Worm (Caenorhabditis elegans) whole organism, L4 larva: ENCODE data around the gene srh-284.
A peak's percentile ranks its signal among the peaks of the same experiment; 100 is the strongest.

Experiments
- D1046.2 ChIP-seq: fragments of 200-800 bp; sonication (Bioruptor generic); IDR thresholded peaks from 2 replicates; pipeline ENCODE4 v1.3.6; 2022; ENCODE audit warnings: missing genetic modification characterization, missing compliant biosample characterization
- R02D3.7 ChIP-seq: fragments of 150-350 bp; sonication (generic microtip); optimal IDR thresholded peaks from 3 replicates; lab custom pipeline; 2014; ENCODE audit warnings: missing biosample characterization, missing genetic modification characterization
- Y5F2A.4 ChIP-seq: fragments of 200-800 bp; sonication (Bioruptor generic); optimal IDR thresholded peaks from 2 replicates; lab custom pipeline; 2018; ENCODE audit warnings: mild to moderate bottlenecking, missing genetic modification characterization, missing compliant biosample characterization
- aha-1 ChIP-seq: fragments of 150-350 bp; peaks from one replicate; lab custom pipeline; 2014; ENCODE audit warnings: missing biosample characterization, missing genetic modification characterization
- arid-1 ChIP-seq: fragments of 200-800 bp; sonication (Bioruptor generic); conservative IDR thresholded peaks from 2 replicates; pipeline ENCODE4 v1.3.6; 2022; ENCODE audit warnings: missing genetic modification reagents, missing genetic modification characterization, missing compliant biosample characterization
- ceh-20 ChIP-seq: fragments of 200-800 bp; sonication (Bioruptor generic); IDR thresholded peaks from 2 replicates; pipeline ENCODE4 v1.3.6; 2022; ENCODE audit warnings: missing genetic modification reagents, missing genetic modification characterization, missing compliant biosample characterization
- ceh-32 ChIP-seq: sonication (generic microtip); optimal IDR thresholded peaks from 2 replicates; lab custom pipeline; 2016; ENCODE audit warnings: mild to moderate bottlenecking, missing genetic modification characterization, missing compliant biosample characterization; ENCODE audit not compliant: poor library complexity
- ceh-82 ChIP-seq: sonication (generic microtip); optimal IDR thresholded peaks from 2 replicates; lab custom pipeline; 2017; ENCODE audit warnings: missing biosample characterization, missing genetic modification characterization
- daf-16 ChIP-seq, 3 experiments: sonication (generic microtip); optimal IDR thresholded peaks; 2 replicates each; lab custom pipeline; 2016 to 2017; ENCODE audit warnings: missing genetic modification characterization in 3 of 3, missing genetic modification reagents in 3 of 3, mild to moderate bottlenecking in 2 of 3, missing compliant biosample characterization in 2 of 3, missing biosample characterization in 1 of 3, moderate library complexity in 1 of 3
- dmd-6 ChIP-seq: fragments of 200-800 bp; sonication (Bioruptor generic); IDR thresholded peaks from 2 replicates; pipeline ENCODE4 v1.3.6; 2022; ENCODE audit warnings: missing genetic modification reagents, missing genetic modification characterization, missing compliant biosample characterization
- dmd-8 ChIP-seq: fragments of 200-800 bp; sonication (Bioruptor generic); IDR thresholded peaks from 2 replicates; pipeline ENCODE4 v1.3.6; 2022; ENCODE audit warnings: missing genetic modification characterization, missing compliant biosample characterization
- dmd-9 ChIP-seq: fragments of 200-800 bp; sonication (Bioruptor generic); IDR thresholded peaks from 2 replicates; pipeline ENCODE4 v1.3.6; 2022; ENCODE audit warnings: missing genetic modification reagents, missing genetic modification characterization, missing compliant biosample characterization
- dpl-1 ChIP-seq: fragments of 150-350 bp; optimal IDR thresholded peaks from 2 replicates; lab custom pipeline; 2014; ENCODE audit warnings: missing biosample characterization, missing genetic modification reagents, missing genetic modification characterization
- dve-1 ChIP-seq: sonication (generic microtip); optimal IDR thresholded peaks from 2 replicates; lab custom pipeline; 2017; ENCODE audit warnings: antibody characterized with exemption, mild to moderate bottlenecking, missing genetic modification characterization, missing compliant biosample characterization; ENCODE audit not compliant: insufficient read depth
- egl-27 ChIP-seq: sonication (generic microtip); optimal IDR thresholded peaks from 3 replicates; lab custom pipeline; 2017; ENCODE audit warnings: missing biosample characterization, missing genetic modification reagents, missing genetic modification characterization
- fkh-10 ChIP-seq: fragments of 150-350 bp; optimal IDR thresholded peaks from 2 replicates; lab custom pipeline; 2014; ENCODE audit warnings: missing biosample characterization, missing genetic modification reagents, missing genetic modification characterization
- fos-1 ChIP-seq: fragments of 150-350 bp; optimal IDR thresholded peaks from 2 replicates; lab custom pipeline; 2014; ENCODE audit warnings: missing biosample characterization, missing genetic modification characterization
- gei-8 ChIP-seq: fragments of 200-800 bp; sonication (Bioruptor generic); optimal IDR thresholded peaks from 2 replicates; lab custom pipeline; 2018; ENCODE audit warnings: mild to moderate bottlenecking, missing genetic modification characterization, missing compliant biosample characterization
- hlh-30 ChIP-seq: sonication (generic microtip); optimal IDR thresholded peaks from 2 replicates; lab custom pipeline; 2017; ENCODE audit warnings: antibody characterized with exemption, mild to moderate bottlenecking, missing genetic modification characterization, missing compliant biosample characterization; ENCODE audit not compliant: insufficient read depth
- jun-1 ChIP-seq: fragments of 150-350 bp; optimal IDR thresholded peaks from 2 replicates; lab custom pipeline; 2014; ENCODE audit warnings: missing biosample characterization, missing genetic modification reagents, missing genetic modification characterization
- lim-7 ChIP-seq: fragments of 200-800 bp; sonication (Bioruptor generic); IDR thresholded peaks from 2 replicates; pipeline ENCODE4 v1.3.6; 2022; ENCODE audit warnings: missing genetic modification characterization, missing compliant biosample characterization
- mdl-1 ChIP-seq, 2 experiments: fragments of 150-350 bp in 1 of 2; sonication (generic microtip) in 1 of 2; optimal IDR thresholded peaks; 2 replicates each; lab custom pipeline; 2014 to 2017; ENCODE audit warnings: missing biosample characterization in 2 of 2, missing genetic modification characterization in 2 of 2
- mdt-29 ChIP-seq: fragments of 200-800 bp; sonication (Bioruptor generic); IDR thresholded peaks from 2 replicates; pipeline ENCODE4 v1.3.6; 2022; ENCODE audit warnings: missing genetic modification reagents, missing genetic modification characterization, missing compliant biosample characterization
- mep-1 ChIP-seq: fragments of 150-350 bp; sonication (generic microtip); optimal IDR thresholded peaks from 3 replicates; lab custom pipeline; 2014; ENCODE audit warnings: missing biosample characterization, missing genetic modification characterization
- mes-2 ChIP-seq: sonication (generic microtip); optimal IDR thresholded peaks from 2 replicates; lab custom pipeline; 2016; ENCODE audit warnings: missing genotype, mild to moderate bottlenecking, missing genetic modification characterization, missing compliant biosample characterization; ENCODE audit not compliant: poor library complexity, severe bottlenecking
- nhr-10 ChIP-seq: fragments of 150-350 bp; optimal IDR thresholded peaks from 2 replicates; lab custom pipeline; 2014; ENCODE audit warnings: missing biosample characterization, missing genetic modification characterization
- nhr-111 ChIP-seq: fragments of 200-800 bp; sonication (Bioruptor generic); optimal IDR thresholded peaks from 2 replicates; lab custom pipeline; 2018; ENCODE audit warnings: mild to moderate bottlenecking, missing genetic modification characterization, missing compliant biosample characterization
- nhr-28 ChIP-seq: fragments of 150-350 bp; optimal IDR thresholded peaks from 2 replicates; lab custom pipeline; 2014; ENCODE audit warnings: missing biosample characterization, missing genetic modification characterization
- nhr-76 ChIP-seq: fragments of 150-350 bp; optimal IDR thresholded peaks from 2 replicates; lab custom pipeline; 2014; ENCODE audit warnings: missing biosample characterization, missing genetic modification characterization
- php-3 ChIP-seq: fragments of 200-800 bp; sonication (Bioruptor generic); IDR thresholded peaks from 2 replicates; pipeline ENCODE4 v1.3.6; 2022; ENCODE audit warnings: missing genetic modification reagents, missing genetic modification characterization, missing compliant biosample characterization
- pqm-1 ChIP-seq: sonication (generic microtip); optimal IDR thresholded peaks from 2 replicates; lab custom pipeline; 2017; ENCODE audit warnings: missing biosample characterization, missing genetic modification characterization
- sdz-12 ChIP-seq: fragments of 200-800 bp; sonication (Bioruptor generic); optimal IDR thresholded peaks from 2 replicates; lab custom pipeline; 2018; ENCODE audit warnings: mild to moderate bottlenecking, missing genetic modification characterization, missing compliant biosample characterization
- spr-1 ChIP-seq: sonication (generic microtip); optimal IDR thresholded peaks from 2 replicates; lab custom pipeline; 2016; ENCODE audit warnings: mild to moderate bottlenecking, missing genetic modification characterization, missing compliant biosample characterization
- tra-1 ChIP-seq: fragments of 200-800 bp; sonication (Bioruptor generic); IDR thresholded peaks from 2 replicates; pipeline ENCODE4 v1.3.6; 2022; ENCODE audit warnings: missing genetic modification reagents, missing genetic modification characterization, missing compliant biosample characterization
- unc-130 ChIP-seq: sonication (generic microtip); optimal IDR thresholded peaks from 2 replicates; lab custom pipeline; 2016; ENCODE audit warnings: missing genetic modification reagents, missing genetic modification characterization, missing compliant biosample characterization
- unc-62 ChIP-seq, 3 experiments: fragments of 150-350 bp in 1 of 3; sonication (generic microtip); optimal IDR thresholded peaks in 2 of 3; peaks in 1 of 3; 1 replicate in 1 of 3; 2 replicates in 2 of 3; lab custom pipeline; 2014 to 2017; ENCODE audit warnings: missing biosample characterization in 3 of 3, missing genetic modification characterization in 3 of 3, missing genetic modification reagents in 3 of 3, missing genotype in 1 of 3
- vab-7 ChIP-seq: fragments of 200-800 bp; sonication (Bioruptor generic); IDR thresholded peaks from 2 replicates; pipeline ENCODE4 v1.3.6; 2022; ENCODE audit warnings: missing genetic modification reagents, missing genetic modification characterization, missing compliant biosample characterization
- zfp-3 ChIP-seq: fragments of 200-800 bp; sonication (Bioruptor generic); conservative IDR thresholded peaks from 2 replicates; pipeline ENCODE4 v1.3.6; 2022; ENCODE audit warnings: missing genetic modification reagents, missing genetic modification characterization, missing compliant biosample characterization
- zip-11 ChIP-seq: fragments of 200-800 bp; sonication (Bioruptor generic); IDR thresholded peaks from 2 replicates; pipeline ENCODE4 v1.3.6; 2022; ENCODE audit warnings: missing genetic modification characterization, missing compliant biosample characterization

Gene srh-284

ce11 chrV:17777624-17778023 lies 10.3 kb downstream of the srh-284 start, which contains the start of gene C47A10.12:
Gene C47A10.12, plus strand, starts transcription at chrV:17777924.
- TF ChIP-seq aha-1 (tag; lab: Kevin White, UChicago) (peak; percentile 4), jun-1 (tag; lab: Kevin White, UChicago) (no peak)

- TF ChIP-seq zfp-3 (no peak), unc-62 (GFP tag; optimal IDR thresholded peaks at IDR 0.05 in 1 of 2; lab: Kevin White, UChicago) (peak in 1 of 2 experiments; percentile 30), unc-62 (tag; optimal IDR thresholded peaks at IDR 0.05; lab: Kevin White, UChicago) (no peak), D1046.2 (GFP tag; lab: Robert Waterston, UW) (no peak), mep-1 (tag; lab: Kevin White, UChicago) (peak; percentile 22), egl-27 (tag; lab: Kevin White, UChicago) (no peak), fos-1 (tag; lab: Kevin White, UChicago) (no peak), vab-7 (GFP tag; lab: Robert Waterston, UW) (no peak), pqm-1 (tag; lab: Kevin White, UChicago) (peak; percentile 53), hlh-30 (tag; lab: Kevin White, UChicago) (peak; percentile 63), mdt-29 (GFP tag; lab: Robert Waterston, UW) (no peak), nhr-111 (no peak), gei-8 (GFP tag; lab: Kevin White, UChicago) (no peak), daf-16 (GFP tag; optimal IDR thresholded peaks at IDR 0.05; lab: Kevin White, UChicago) (no peak), daf-16 (tag; optimal IDR thresholded peaks at IDR 0.05; lab: Kevin White, UChicago) (peak; percentile 21), arid-1 (GFP tag; lab: Robert Waterston, UW) (no peak), lim-7 (GFP tag; lab: Robert Waterston, UW) (no peak), dmd-9 (GFP tag; lab: Robert Waterston, UW) (no peak), dmd-6 (GFP tag; lab: Robert Waterston, UW) (peak; percentile 20; the same call in 1 of the 2 replicates), php-3 (peak; percentile 49; the same call in 1 of the 2 replicates), ceh-20 (GFP tag; lab: Robert Waterston, UW) (no peak), dve-1 (tag; lab: Kevin White, UChicago) (peak; percentile 47), tra-1 (GFP tag; lab: Robert Waterston, UW) (no peak), spr-1 (tag; lab: Kevin White, UChicago) (no peak), nhr-28 (tag; lab: Kevin White, UChicago) (peak; percentile 69), ceh-32 (no peak), aha-1 (tag; lab: Kevin White, UChicago) (peak; percentile 13), unc-130 (GFP tag; lab: Kevin White, UChicago) (no peak)
Observed at ce11 chrV:17780285-17780684, 12.9 kb downstream of the srh-284 start.

DNA sequence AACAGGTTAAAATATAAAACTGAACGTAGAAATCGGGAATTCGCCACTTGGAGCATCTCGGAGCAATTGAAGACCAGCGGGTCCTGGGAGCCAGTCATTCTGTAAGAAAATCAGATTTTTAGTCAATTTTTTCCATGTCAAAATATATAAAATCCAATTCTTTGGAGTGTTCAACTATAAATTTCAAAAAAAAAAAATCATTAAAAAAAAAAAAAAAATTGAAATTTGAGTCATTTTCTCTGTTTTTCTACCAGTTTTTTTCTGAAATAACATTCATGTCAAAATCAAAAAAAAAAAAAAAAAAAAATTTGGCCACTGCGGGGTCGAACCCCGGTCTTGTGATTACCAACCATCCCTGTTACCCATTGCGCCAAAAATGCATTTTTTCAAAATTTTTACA lies 16.2 kb downstream of the srh-284 start, which contains the start of gene srab-12:
TSS of gene srab-12 (minus strand) at position 101 of the 400 bp plus-strand sequence.
- TF ChIP-seq Y5F2A.4 (no peak), vab-7 (GFP tag; lab: Robert Waterston, UW) (no peak), mes-2 (tag; lab: Kevin White, UChicago) (no peak), dmd-6 (GFP tag; lab: Robert Waterston, UW) (no peak), nhr-76 (no peak), mdl-1 (tag; optimal IDR thresholded peaks at IDR 0.05; lab: Kevin White, UChicago) (no peak), R02D3.7 (tag; lab: Kevin White, UChicago) (no peak), zip-11 (GFP tag; lab: Robert Waterston, UW) (no peak), mep-1 (tag; lab: Kevin White, UChicago) (no peak)

DNA sequence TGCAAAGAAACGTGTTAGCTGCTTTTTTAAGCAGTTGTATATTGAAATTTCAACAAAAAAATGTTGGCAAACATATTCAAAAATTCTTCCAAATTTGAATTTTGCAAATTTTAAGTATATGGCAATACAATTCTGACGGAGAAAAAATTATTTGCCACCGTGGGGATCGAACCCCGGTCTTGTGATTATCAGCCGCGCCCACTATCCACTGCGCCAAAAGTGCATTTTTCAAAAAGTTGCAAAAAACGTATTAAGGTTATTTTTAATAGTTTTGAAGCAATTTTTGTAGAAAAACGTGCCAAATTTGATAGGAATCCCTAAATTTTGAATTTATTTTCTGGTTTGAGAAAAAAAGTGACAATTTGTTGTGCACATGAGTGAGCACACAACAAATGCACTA lies 17.0 kb downstream of the srh-284 start:
- TF ChIP-seq Y5F2A.4 (no peak), dmd-8 (GFP tag; lab: Robert Waterston, UW) (no peak), nhr-10 (no peak), unc-130 (GFP tag; lab: Kevin White, UChicago) (no peak), unc-62 (GFP tag; optimal IDR thresholded peaks at IDR 0.05 in 1 of 2; lab: Kevin White, UChicago) (peak in 1 of 2 experiments; percentile 90), unc-62 (tag; optimal IDR thresholded peaks at IDR 0.05; lab: Kevin White, UChicago) (no peak), fkh-10 (GFP tag; lab: Kevin White, UChicago) (no peak), ceh-82 (no peak), dpl-1 (GFP tag; lab: Kevin White, UChicago) (no peak), sdz-12 (GFP tag; lab: Kevin White, UChicago) (no peak)
